Worm (Caenorhabditis elegans): ENCODE data around the gene fbxa-115.
A peak's percentile ranks its signal among the peaks of the same experiment; 100 is the strongest.

fbxa-115 gene

ce11 chrV:20147662-20148245, 44.2 kb downstream of the fbxa-115 start, which contains the start of gene Y113G7A.13:
Gene Y113G7A.13 (plus strand): TSS chrV:20148195.
- TF ChIP-seq unc-130 (tag; optimal IDR thresholded peaks at IDR 0.05) (no peak), hlh-4 (tag; optimal IDR thresholded peaks at IDR 0.05) (no peak), efl-1 (optimal IDR thresholded peaks at IDR 0.05) (no peak), efl-1 (GFP tag; optimal IDR thresholded peaks at IDR 0.05 in 1 of 2) (peak in 1 of 2 experiments; percentile 20), sup-37 (GFP tag; optimal IDR thresholded peaks at IDR 0.05) (no peak), sox-4 (tag; optimal IDR thresholded peaks at IDR 0.05) (no peak), pqm-1 (tag; optimal IDR thresholded peaks at IDR 0.05) (peak; percentile 67), rnt-1 (tag; optimal IDR thresholded peaks at IDR 0.05) (no peak), pax-3 (tag; optimal IDR thresholded peaks at IDR 0.05) (no peak), lin-13 (GFP tag; optimal IDR thresholded peaks at IDR 0.05) (no peak), fkh-4 (tag; optimal IDR thresholded peaks at IDR 0.05; ENCODE audit: borderline replicate concordance) (no peak), lin-35 (GFP tag; optimal IDR thresholded peaks at IDR 0.05) (peak in 1 of 2 experiments; percentile 25), ets-5 (GFP tag; IDR thresholded peaks at IDR 0.05) (no peak), elt-2 (tag; optimal IDR thresholded peaks at IDR 0.05) (peak; percentile 88)

- TF ChIP-seq snpc-4 (tag; optimal IDR thresholded peaks at IDR 0.05) (peak; percentile 7), ztf-4 (tag; optimal IDR thresholded peaks at IDR 0.05) (no peak)
Observed at ce11 chrV:20143711-20144110, 48.2 kb downstream of the fbxa-115 start.

DNA sequence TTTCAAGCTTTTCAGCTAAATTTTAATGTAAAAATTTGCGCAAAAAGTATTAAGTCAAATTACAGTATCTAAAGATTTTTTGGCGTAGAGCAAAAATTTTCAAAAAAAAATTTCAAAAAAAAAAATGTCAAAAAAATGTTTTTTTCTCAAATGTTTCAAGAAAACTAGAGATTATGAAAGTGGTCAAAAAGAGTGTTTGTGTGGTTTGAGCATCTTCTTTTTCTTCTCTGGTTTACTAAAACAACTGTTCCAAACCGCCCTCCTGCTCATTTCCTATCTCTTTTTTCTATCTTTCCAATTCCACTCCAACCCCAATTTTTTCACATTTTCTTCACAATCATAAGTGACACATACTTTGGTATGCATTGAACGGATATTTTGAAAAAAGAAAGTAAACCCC, 49.7 kb downstream of the fbxa-115 start, which contains the start of gene Y113G7A.12:
Y113G7A.12 (plus strand) TSS at position 301 of the 400 bp plus-strand sequence.
- TF ChIP-seq hlh-17 (GFP tag; optimal IDR thresholded peaks at IDR 0.05; ENCODE audit: borderline replicate concordance) (no peak), egl-13 (tag; optimal IDR thresholded peaks at IDR 0.05) (no peak), tlp-1 (tag; optimal IDR thresholded peaks at IDR 0.05) (no peak), unc-86 (tag; optimal IDR thresholded peaks at IDR 0.05) (no peak), ztf-11 (tag; optimal IDR thresholded peaks at IDR 0.05) (no peak), ceh-63 (GFP tag; optimal IDR thresholded peaks at IDR 0.05) (no peak), snpc-4 (tag; optimal IDR thresholded peaks at IDR 0.05) (no peak), hlh-4 (tag; optimal IDR thresholded peaks at IDR 0.05) (no peak), skn-1 (tag; optimal IDR thresholded peaks at IDR 0.05) (no peak), aly-2 (tag; optimal IDR thresholded peaks at IDR 0.05) (no peak), xbp-1 (tag; optimal IDR thresholded peaks at IDR 0.05) (no peak), pqm-1 (tag; optimal IDR thresholded peaks at IDR 0.05) (no peak), irx-1 (tag; optimal IDR thresholded peaks at IDR 0.05) (no peak), fkh-10 (GFP tag; optimal IDR thresholded peaks at IDR 0.05) (no peak)

All from whole organism, L1 larva.